Worm (Caenorhabditis elegans): ENCODE data around the gene perm-1.
A peak's percentile ranks its signal among the peaks of the same experiment; 100 is the strongest.

perm-1 gene

ce11 chrII:7921155-7921554 is 40.5 kb downstream of the perm-1 start:
- TF ChIP-seq unc-62 (GFP tag; optimal IDR thresholded peaks at IDR 0.05 in 1 of 2) (peak in 1 of 2 experiments; percentile 97), unc-62 (tag; optimal IDR thresholded peaks at IDR 0.05) (no peak), ces-1 (GFP tag; optimal IDR thresholded peaks at IDR 0.05) (peak; percentile 72), lim-7 (GFP tag; IDR thresholded peaks at IDR 0.05) (no peak), arid-1 (GFP tag; conservative IDR thresholded peaks at IDR 0.05) (no peak), daf-8 (GFP tag; IDR thresholded peaks at IDR 0.05) (no peak), nhr-48 (tag; optimal IDR thresholded peaks at IDR 0.05) (no peak), ZK337.2 (GFP tag; IDR thresholded peaks at IDR 0.05) (no peak), ctbp-1 (GFP tag; IDR thresholded peaks at IDR 0.05) (0 out of 2 replicates have a peak, but pooled peaks have one; percentile 52), Y5F2A.4 (GFP tag; optimal IDR thresholded peaks at IDR 0.05) (no peak), lin-39 (tag; optimal IDR thresholded peaks at IDR 0.05) (no peak), fkh-10 (GFP tag; optimal IDR thresholded peaks at IDR 0.05) (peak; percentile 70), dmd-6 (GFP tag; IDR thresholded peaks at IDR 0.05) (no peak), mxl-2 (GFP tag; conservative IDR thresholded peaks at IDR 0.05) (no peak), mdt-29 (GFP tag; IDR thresholded peaks at IDR 0.05) (no peak)

- TF ChIP-seq nhr-11 (tag; optimal IDR thresholded peaks at IDR 0.05) (no peak), snpc-4 (tag; optimal IDR thresholded peaks at IDR 0.05) (no peak), nhr-77 (tag; optimal IDR thresholded peaks at IDR 0.05) (no peak), nhr-28 (tag; optimal IDR thresholded peaks at IDR 0.05) (no peak), lin-38 (GFP tag; IDR thresholded peaks at IDR 0.05) (no peak), mxl-3 (GFP tag; optimal IDR thresholded peaks at IDR 0.05) (no peak), mxl-2 (GFP tag; conservative IDR thresholded peaks at IDR 0.05) (no peak), dmd-9 (GFP tag; IDR thresholded peaks at IDR 0.05) (no peak), daf-12 (tag; optimal IDR thresholded peaks at IDR 0.05) (no peak)
These were observed 48.0 kb downstream of the perm-1 start, which contains the start of gene spv-1 for ce11 chrII:7928600-7928999. Gene spv-1, minus strand, starts transcription at chrII:7928700.

- TF ChIP-seq hlh-30 (tag; optimal IDR thresholded peaks at IDR 0.05; ENCODE audit: insufficient read depth) (peak; percentile 61), fkh-10 (GFP tag; optimal IDR thresholded peaks at IDR 0.05) (no peak), aha-1 (tag) (peak; percentile 66), nhr-10 (tag; optimal IDR thresholded peaks at IDR 0.05) (no peak), nhr-41 (GFP tag; IDR thresholded peaks at IDR 0.05) (no peak)
These were observed 50.1 kb downstream of the perm-1 start for ce11 chrII:7930671-7931070.

All from whole organism, L4 larva.